Fruit fly (Drosophila melanogaster): ENCODE data around the gene anchor.

anchor gene

dm6 chr3L:17621451-17621946, at the start of gene anchor, which contains the start of gene Vps60:
Gene anchor, plus strand, starts transcription at chr3L:17621824.
Gene Vps60, minus strand, starts transcription at chr3L:17621625.
- TF ChIP-seq noc (tag; optimal IDR thresholded peaks at IDR 0.05): peak; percentile 53

DNA sequence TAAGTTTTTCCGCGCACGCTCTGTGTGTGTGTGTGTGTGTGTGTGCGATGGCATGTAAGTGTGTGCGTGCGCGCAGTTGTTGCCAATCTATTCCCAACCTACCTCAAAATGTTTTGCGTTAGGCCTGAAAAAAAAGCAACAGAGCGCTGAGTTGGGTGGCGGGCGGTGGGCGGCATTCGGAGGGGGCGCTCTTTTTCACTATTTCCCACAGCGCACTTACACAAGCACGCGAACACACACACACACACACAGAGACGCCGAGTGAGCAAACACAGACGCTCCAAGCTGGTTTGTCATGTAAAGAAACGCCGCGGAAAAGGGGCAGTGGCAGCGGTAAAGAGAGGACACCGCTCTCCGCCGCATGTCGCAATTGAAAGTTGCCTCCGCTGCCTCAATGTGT, 49.5 kb upstream of the anchor start:
- no peak for TF ChIP-seq noc (tag; optimal IDR thresholded peaks at IDR 0.05)

dm6 chr3L:17573823-17574222, 47.8 kb upstream of the anchor start:
- TF ChIP-seq noc (tag; optimal IDR thresholded peaks at IDR 0.05): no peak

DNA sequence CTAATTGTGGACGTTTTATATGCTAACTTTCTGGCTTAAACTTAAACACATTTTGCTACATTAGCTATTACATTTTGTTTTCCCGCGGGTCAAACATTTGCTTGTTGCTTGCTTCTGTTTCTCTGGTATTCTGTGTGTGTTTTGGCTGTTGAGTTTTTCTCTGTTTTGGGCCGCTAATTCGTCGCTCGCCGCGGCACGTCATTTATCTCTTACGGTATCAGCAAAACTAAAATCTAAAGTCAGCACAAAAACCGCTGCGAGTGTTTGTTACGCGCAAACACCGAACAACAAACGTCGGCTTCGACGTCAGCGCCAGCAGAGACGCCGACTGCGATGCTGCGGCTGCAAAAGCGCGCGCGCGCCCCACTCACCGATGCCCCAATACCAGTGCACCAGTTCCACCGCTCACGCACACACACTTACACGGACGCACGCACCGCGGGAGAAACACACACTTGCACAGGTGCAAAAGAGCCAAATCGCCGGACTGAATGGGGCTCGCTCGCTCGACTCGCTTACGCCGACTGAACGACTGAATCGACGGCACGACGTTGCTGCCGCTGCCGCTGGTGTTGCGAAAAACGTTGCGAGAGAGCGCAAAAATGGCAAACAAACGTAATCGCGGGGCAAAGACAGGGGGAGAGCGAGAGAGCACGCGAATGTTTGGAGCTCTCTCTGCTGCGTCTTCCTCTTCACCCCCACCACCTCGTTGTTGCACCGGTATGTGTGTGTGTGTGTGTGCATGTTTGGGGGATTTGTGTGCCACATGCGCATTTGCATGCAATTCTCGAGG, 45.3 kb upstream of the anchor start:
- TF ChIP-seq noc (tag; optimal IDR thresholded peaks at IDR 0.05): no peak

DNA sequence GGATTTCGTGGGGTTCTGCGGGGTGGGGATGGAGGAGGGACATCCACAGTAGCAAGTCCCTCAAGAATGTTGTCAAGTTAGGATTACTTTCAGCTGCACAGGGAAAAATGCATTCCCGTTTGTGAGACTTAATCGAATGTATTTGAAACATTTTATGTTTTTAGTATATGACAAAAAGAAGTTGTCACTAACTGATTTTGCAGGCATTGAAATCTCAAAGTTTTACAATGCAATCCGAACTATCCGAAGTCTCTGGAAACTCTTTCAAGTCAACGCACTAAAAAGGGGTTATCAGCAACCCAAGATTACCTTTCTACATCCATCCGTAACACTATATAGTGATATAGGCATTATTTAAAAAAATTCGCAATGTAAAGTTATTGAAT, 44.7 kb upstream of the anchor start:
- no peak for TF ChIP-seq noc (tag; optimal IDR thresholded peaks at IDR 0.05)

dm6 chr3L:17577530-17578351, 43.9 kb upstream of the anchor start:
- TF ChIP-seq noc (tag; optimal IDR thresholded peaks at IDR 0.05): no peak

dm6 chr3L:17578413-17578812, 43.2 kb upstream of the anchor start:
- no peak for TF ChIP-seq noc (tag; optimal IDR thresholded peaks at IDR 0.05)

dm6 chr3L:17579121-17579520, 42.5 kb upstream of the anchor start:
- TF ChIP-seq noc (tag; optimal IDR thresholded peaks at IDR 0.05): no peak

DNA sequence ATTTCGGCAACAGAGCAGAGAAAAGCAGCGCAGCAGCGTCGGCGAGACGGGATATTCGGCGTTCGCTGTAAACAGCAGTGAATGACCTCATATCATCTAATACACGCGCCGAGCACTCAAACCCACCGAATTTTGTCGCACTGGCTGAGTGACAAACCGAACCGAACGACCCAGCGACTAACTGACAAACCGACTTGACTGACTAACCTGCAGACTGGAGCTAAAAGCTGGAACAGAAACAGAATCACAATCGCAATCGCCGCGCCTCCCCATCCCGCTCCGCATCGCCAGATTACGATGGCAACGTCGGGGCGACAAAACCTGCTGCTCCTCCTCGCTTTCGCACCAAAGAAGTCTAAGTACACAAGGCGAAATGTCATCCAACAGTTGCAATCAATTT, 42.0 kb upstream of the anchor start:
- no peak for TF ChIP-seq noc (tag; optimal IDR thresholded peaks at IDR 0.05)

DNA sequence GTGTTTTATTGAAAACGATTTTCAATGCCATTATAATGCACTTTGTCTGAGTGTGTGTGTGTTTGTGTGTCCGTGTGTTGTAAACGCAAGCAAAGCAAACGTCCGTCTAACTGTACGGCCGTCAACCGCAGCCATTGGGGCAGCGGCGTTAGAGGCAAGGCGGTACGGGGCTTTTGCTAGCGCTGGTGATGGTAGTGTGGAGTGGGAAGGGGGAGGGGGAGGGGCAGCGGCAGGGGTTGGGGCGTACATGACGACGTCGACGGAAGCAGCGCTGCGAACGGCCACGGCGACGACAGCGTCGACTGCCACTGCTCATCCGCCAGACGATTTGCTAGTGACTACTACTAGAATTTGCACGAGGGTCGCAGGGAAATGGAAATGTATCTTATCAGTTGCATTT, 36.9 kb upstream of the anchor start:
- no peak for TF ChIP-seq noc (tag; optimal IDR thresholded peaks at IDR 0.05)

DNA sequence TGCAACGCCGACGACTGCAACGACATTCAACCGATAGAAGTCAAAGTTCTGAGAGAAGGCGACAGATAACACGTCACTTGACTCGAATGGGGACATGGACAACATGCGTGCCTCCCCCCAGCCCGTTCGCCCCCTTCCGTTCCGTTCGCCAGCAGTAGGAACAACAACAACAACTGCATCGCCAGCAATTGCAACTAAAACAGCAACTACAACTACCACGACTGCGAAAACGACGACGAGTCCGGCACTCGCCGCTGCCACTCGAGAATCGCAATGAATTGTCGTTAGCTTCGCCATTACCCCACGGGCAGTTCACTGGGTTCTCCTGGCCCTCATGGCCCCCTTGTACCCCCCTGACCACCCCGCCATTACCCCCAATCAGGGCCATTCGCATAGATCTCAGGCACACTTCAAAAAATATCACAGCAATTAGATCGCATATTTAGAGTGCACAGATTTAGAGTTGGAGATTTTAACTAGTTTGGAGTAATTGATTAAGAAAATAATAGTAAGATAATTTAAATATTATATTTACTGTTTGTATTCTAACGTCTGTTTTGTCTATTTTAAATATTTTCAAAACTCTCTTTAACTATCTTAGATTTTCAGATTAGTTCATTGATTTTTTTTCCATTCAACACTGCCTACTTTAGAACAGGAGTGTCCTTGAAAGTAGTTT, 35.1 kb upstream of the anchor start:
- TF ChIP-seq noc (tag; optimal IDR thresholded peaks at IDR 0.05): no peak

DNA sequence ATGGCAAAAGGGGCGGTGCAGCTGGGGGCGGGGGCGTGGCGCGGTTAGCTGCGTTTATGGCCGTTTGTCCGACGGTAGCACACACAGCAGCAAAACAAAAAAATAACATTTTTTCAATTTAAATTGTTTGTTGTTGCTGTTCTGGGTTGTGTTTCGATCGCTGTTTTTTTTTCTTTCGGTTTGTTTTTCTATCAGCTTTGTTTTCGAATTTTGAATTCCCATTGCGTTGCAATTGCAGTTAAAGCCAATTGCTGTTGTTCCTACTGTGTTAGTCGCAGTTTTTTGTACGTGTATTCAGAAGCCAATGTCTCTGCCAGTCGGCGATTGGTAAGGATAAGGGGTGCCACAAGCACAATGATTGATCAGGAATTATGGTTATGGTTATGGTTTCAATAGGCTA, 34.3 kb upstream of the anchor start:
- no peak for TF ChIP-seq noc (tag; optimal IDR thresholded peaks at IDR 0.05)

- TF ChIP-seq noc (tag; optimal IDR thresholded peaks at IDR 0.05): no peak
Measured at dm6 chr3L:17587897-17588296, 33.7 kb upstream of the anchor start.

DNA sequence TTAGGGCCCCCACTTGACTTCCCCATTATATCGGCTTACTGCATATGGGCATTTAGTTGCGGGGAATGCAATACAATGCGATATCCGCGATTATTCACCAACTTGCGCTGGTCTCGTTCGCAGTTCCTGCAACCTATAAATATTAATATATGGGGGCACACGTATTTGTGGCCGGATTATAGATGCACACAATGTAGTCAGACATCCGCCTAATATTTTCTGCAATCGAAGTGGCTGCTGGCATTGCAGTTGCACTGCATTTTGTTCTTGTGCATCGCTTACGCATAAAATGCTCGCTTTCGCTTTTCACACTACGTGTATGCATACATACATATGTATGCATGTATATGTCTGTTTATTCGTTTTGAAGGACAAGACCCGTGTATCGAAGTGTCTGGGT, 32.9 kb upstream of the anchor start:
- TF ChIP-seq noc (tag; optimal IDR thresholded peaks at IDR 0.05): no peak

- no peak for TF ChIP-seq noc (tag; optimal IDR thresholded peaks at IDR 0.05)
Measured at dm6 chr3L:17590049-17590448, 31.6 kb upstream of the anchor start.

- no peak for TF ChIP-seq noc (tag; optimal IDR thresholded peaks at IDR 0.05)
Measured at dm6 chr3L:17590455-17591216, 31.0 kb upstream of the anchor start.
